Fruit fly (Drosophila melanogaster) whole organism, pupa: ENCODE results near the gene GC1.
A peak's percentile ranks its signal among the peaks of the same experiment; 100 is the strongest.

Experiments
- CG10348 ChIP-seq: fragments of 200-800 bp; sonication (Bioruptor generic); IDR thresholded peaks from 2 replicates; pipeline ENCODE4 v1.3.6; 2022; ENCODE audit warnings: missing biosample characterization, missing genetic modification characterization
- CG12605 ChIP-seq: fragments of 200-800 bp; sonication (Bioruptor generic); IDR thresholded peaks from 2 replicates; pipeline ENCODE4 v1.3.6; 2022; ENCODE audit warnings: missing biosample characterization, missing genetic modification characterization
- CG13204 ChIP-seq: fragments of 200-800 bp; sonication (Bioruptor generic); optimal IDR thresholded peaks from 2 replicates; lab custom pipeline; 2018; ENCODE audit warnings: missing biosample characterization, mild to moderate bottlenecking, missing genetic modification characterization, moderate library complexity
- CG14655 ChIP-seq: fragments of 200-800 bp; sonication (Bioruptor generic); optimal IDR thresholded peaks from 3 replicates; lab custom pipeline; 2017; ENCODE audit warnings: mild to moderate bottlenecking, missing biosample characterization, missing genetic modification reagents, missing genetic modification characterization
- CG15710 ChIP-seq: fragments of 200-800 bp; sonication (Bioruptor generic); optimal IDR thresholded peaks from 2 replicates; lab custom pipeline; 2018; ENCODE audit warnings: missing biosample characterization, mild to moderate bottlenecking, missing genetic modification characterization, moderate library complexity
- CG17806 ChIP-seq: fragments of 200-800 bp; sonication (Bioruptor generic); optimal IDR thresholded peaks from 2 replicates; lab custom pipeline; 2018; ENCODE audit warnings: missing biosample characterization, mild to moderate bottlenecking, missing genetic modification characterization, moderate library complexity
- CG32121 ChIP-seq: fragments of 200-800 bp; sonication (Bioruptor generic); IDR thresholded peaks from 2 replicates; pipeline ENCODE4 v1.3.6; 2022; ENCODE audit warnings: missing biosample characterization, missing genetic modification characterization
- CG34367 ChIP-seq: fragments of 200-800 bp; sonication (Bioruptor generic); optimal IDR thresholded peaks from 2 replicates; lab custom pipeline; 2018; ENCODE audit warnings: missing biosample characterization, mild to moderate bottlenecking, missing genetic modification characterization
- CG4496 ChIP-seq: fragments of 200-800 bp; sonication (Bioruptor generic); IDR thresholded peaks from 3 replicates; pipeline ENCODE4 v1.3.6; 2022; ENCODE audit warnings: missing biosample characterization, missing genetic modification characterization
- CG8159 ChIP-seq: fragments of 200-800 bp; sonication (Bioruptor generic); optimal IDR thresholded peaks from 3 replicates; lab custom pipeline; 2018; ENCODE audit warnings: missing biosample characterization, mild to moderate bottlenecking, missing genetic modification characterization, moderate library complexity
- CG8301 ChIP-seq: fragments of 200-800 bp; sonication (Bioruptor generic); optimal IDR thresholded peaks from 2 replicates; lab custom pipeline; 2018; ENCODE audit warnings: missing biosample characterization, mild to moderate bottlenecking, missing genetic modification characterization
- CG9948 ChIP-seq: fragments of 200-800 bp; sonication (Bioruptor generic); optimal IDR thresholded peaks from 2 replicates; lab custom pipeline; 2018; ENCODE audit warnings: missing biosample characterization, mild to moderate bottlenecking, missing genetic modification characterization, moderate library complexity
- D1 ChIP-seq: fragments of 200-800 bp; sonication (Bioruptor generic); optimal IDR thresholded peaks from 2 replicates; lab custom pipeline; 2018; ENCODE audit warnings: missing biosample characterization, mild to moderate bottlenecking, missing genetic modification characterization, moderate library complexity
- EcR ChIP-seq: fragments of 200-800 bp; sonication (Bioruptor generic); optimal IDR thresholded peaks from 3 replicates; lab custom pipeline; 2019; ENCODE audit warnings: missing biosample characterization, missing genetic modification characterization, mild to moderate bottlenecking, moderate library complexity, missing genetic modification reagents
- Ets98B ChIP-seq: fragments of 200-800 bp; sonication (Bioruptor generic); IDR thresholded peaks from 2 replicates; pipeline ENCODE4 v1.3.6; 2022; ENCODE audit warnings: missing biosample characterization, missing genetic modification characterization
- Pif1A ChIP-seq: fragments of 200-800 bp; sonication (Bioruptor generic); optimal IDR thresholded peaks from 3 replicates; lab custom pipeline; 2016; ENCODE audit warnings: missing biosample characterization, missing genetic modification characterization
- Pif1B ChIP-seq: fragments of 200-800 bp; sonication (Bioruptor generic); optimal IDR thresholded peaks from 3 replicates; lab custom pipeline; 2016; ENCODE audit warnings: missing biosample characterization, missing genetic modification characterization
- Snoo ChIP-seq: fragments of 200-800 bp; sonication (Bioruptor generic); optimal IDR thresholded peaks from 3 replicates; lab custom pipeline; 2017; ENCODE audit warnings: missing biosample characterization, mild to moderate bottlenecking, missing genetic modification characterization, inconsistent platforms
- fd96Ca ChIP-seq: fragments of 200-800 bp; sonication (Bioruptor generic); IDR thresholded peaks from 3 replicates; pipeline ENCODE4 v1.3.6; 2022; ENCODE audit warnings: missing biosample characterization, missing genetic modification characterization
- gl ChIP-seq: fragments of 200-800 bp; sonication (Bioruptor generic); optimal IDR thresholded peaks from 2 replicates; lab custom pipeline; 2018; ENCODE audit warnings: missing biosample characterization, mild to moderate bottlenecking, missing genetic modification characterization
- rn ChIP-seq: fragments of 200-800 bp; sonication (Bioruptor generic); IDR thresholded peaks from 2 replicates; pipeline ENCODE4 v1.3.6; 2022; ENCODE audit warnings: missing biosample characterization, missing genetic modification characterization

The GC1 gene

DNA sequence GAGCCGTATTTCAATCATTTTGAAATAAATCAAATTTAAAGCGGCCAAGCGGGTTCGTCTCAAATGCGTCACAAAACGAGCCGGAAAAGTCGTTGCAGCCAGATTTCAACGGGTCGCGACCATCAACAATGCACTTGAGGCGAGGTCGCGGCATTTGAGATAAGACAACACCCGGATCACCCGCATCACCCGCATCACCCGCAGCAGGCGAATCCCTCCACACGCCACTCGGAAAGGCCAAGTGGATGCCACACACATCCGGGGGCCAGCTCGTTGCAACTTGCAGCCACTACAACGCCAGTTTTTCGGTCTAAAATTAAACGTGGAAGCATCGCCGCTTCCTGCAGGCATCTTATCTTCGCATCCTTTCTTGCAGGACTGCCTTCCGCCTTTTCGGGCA, 38.9 kb downstream of the GC1 start:
- TF ChIP-seq Pif1B (GFP tag; lab: Kevin White, UChicago) (no peak), Pif1A (GFP tag; lab: Kevin White, UChicago) (no peak), fd96Ca (0 out of 3 replicates have a peak, but pooled peaks have one; percentile 21), CG34367 (tag; lab: Kevin White, UChicago) (no peak), CG8301 (no peak), Snoo (tag; lab: Kevin White, UChicago) (no peak), CG12605 (GFP tag; lab: Robert Waterston, UW) (no peak), rn (peak; percentile 11; the same call in 1 of the 2 replicates), CG10348 (GFP tag; lab: Robert Waterston, UW) (no peak)

DNA sequence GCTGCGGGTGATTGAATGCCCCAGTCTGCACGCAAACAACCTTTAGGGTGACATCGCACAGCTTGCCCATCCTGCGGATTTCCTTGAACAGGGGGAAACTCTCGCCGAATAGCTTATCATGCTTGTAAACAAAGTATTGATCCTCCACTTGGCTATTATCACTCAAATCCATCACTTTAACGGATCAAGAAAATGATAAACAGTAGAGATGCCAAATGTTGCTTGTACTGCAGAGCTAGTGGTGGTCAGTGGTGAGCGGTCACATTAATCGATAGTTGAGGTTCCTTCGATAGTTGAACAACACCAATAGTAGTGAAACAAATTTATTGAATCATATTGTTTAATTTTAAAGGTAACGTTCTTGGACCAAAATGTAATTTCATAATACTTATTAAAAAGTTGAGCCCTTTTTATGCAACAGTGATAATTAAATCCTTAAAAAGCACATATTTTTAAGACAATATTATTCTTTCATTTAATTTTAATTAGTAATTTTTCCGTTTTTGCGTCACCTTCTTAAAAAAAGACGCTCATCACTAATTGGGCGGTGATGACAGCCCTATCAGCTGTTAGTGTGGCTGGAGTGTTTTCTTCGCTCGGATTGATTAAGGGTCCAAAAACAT, 42.8 kb downstream of the GC1 start, which contains the start of the genes KLHL18 and GCC185:
Gene KLHL18 (minus strand): TSS at position 233 of the 623 bp plus-strand sequence.
Gene GCC185 (plus strand): TSS at position 571 of the 623 bp plus-strand sequence.
- TF ChIP-seq gl (tag; lab: Kevin White, UChicago), result no peak
- peak; percentile 67 for TF ChIP-seq Snoo (tag; lab: Kevin White, UChicago)
- TF ChIP-seq CG17806 (tag; lab: Kevin White, UChicago), result peak; percentile 61
- no peak for TF ChIP-seq fd96Ca
- TF ChIP-seq CG10348 (GFP tag; lab: Robert Waterston, UW), result peak; percentile 46; the same call in 1 of the 2 replicates
- TF ChIP-seq Pif1A (GFP tag; lab: Kevin White, UChicago), result no peak
- peak; percentile 77 for TF ChIP-seq CG9948 (tag; lab: Kevin White, UChicago)
- TF ChIP-seq CG4496, result peak; percentile 54; the same call in 1 of the 3 replicates
- no peak; the same call in 1 of the 2 replicates for TF ChIP-seq Ets98B (GFP tag; lab: Robert Waterston, UW)
- peak; percentile 54 for TF ChIP-seq CG34367 (tag; lab: Kevin White, UChicago)
- peak; percentile 9 for TF ChIP-seq EcR (GFP tag; lab: Kevin White, UChicago)
- TF ChIP-seq rn, result peak; percentile 57; the same call in 1 of the 2 replicates
- TF ChIP-seq CG8159, result peak; percentile 82
- peak; percentile 74 for TF ChIP-seq CG15710 (tag; lab: Kevin White, UChicago)

DNA sequence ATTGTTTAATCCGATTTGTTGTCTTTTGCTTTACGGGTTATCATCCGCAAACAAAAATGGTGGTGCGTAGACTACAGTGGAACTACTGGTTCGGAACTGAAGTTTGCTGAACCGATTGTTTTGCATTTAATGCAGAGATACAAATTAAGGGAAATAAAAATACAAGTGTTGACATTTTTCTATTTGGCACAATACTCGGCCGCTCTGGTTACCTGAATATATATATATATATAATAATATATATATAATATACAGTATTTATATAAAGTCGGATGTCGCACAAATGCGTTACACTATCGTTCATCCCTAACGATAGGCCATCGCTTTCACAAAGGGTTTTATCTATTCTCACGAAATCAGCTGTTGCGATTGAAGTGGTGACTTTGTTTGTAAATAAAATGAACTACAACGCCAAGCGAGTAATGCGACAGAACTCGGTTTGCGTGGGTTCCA, 49.3 kb downstream of the GC1 start, which contains the start of the genes DCAF12 and Spt3:
Gene DCAF12 (minus strand): TSS at position 204 of the 453 bp plus-strand sequence.
Gene Spt3 (plus strand): TSS at position 329 of the 453 bp plus-strand sequence.
- TF ChIP-seq Snoo (tag; lab: Kevin White, UChicago) (no peak), fd96Ca (no peak), Ets98B (GFP tag; lab: Robert Waterston, UW) (no peak), Pif1B (GFP tag; lab: Kevin White, UChicago) (peak; percentile 14), CG8159 (no peak), rn (no peak), CG17806 (tag; lab: Kevin White, UChicago) (peak; percentile 32), CG34367 (tag; lab: Kevin White, UChicago) (no peak), CG12605 (GFP tag; lab: Robert Waterston, UW) (no peak), CG4496 (no peak), CG13204 (GFP tag; lab: Kevin White, UChicago) (no peak), CG32121 (GFP tag; lab: Robert Waterston, UW) (peak; percentile 21; the same call in 1 of the 2 replicates), CG10348 (GFP tag; lab: Robert Waterston, UW) (no peak), CG8301 (no peak), CG14655 (no peak), EcR (GFP tag; lab: Kevin White, UChicago) (no peak), gl (tag; lab: Kevin White, UChicago) (no peak), Pif1A (GFP tag; lab: Kevin White, UChicago) (no peak), CG15710 (tag; lab: Kevin White, UChicago) (peak; percentile 54), CG9948 (tag; lab: Kevin White, UChicago) (no peak), D1 (no peak)
- TF ChIP-seq, all 21 proteins: peak for 4

DNA sequence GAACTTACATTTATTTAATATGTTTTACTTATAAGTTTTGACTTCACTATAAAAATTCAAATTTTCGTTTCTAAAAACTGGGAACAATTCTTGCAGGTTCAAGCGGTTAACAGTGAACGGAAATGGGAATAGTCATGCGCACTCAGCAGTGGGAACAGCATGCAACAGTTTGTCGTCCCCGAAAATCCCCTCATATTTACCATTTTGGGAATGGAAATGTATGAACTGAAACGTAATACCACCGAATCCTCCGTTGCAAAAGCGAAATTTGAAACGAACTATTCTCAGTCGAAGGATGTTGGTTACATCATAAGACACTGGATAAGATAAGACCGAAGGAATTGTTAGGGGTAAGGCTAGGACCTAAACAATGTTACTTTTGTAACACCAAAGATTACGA, 53.5 kb downstream of the GC1 start:
- TF ChIP-seq Pif1B (GFP tag; lab: Kevin White, UChicago) (no peak), CG34367 (tag; lab: Kevin White, UChicago) (no peak)
- TF ChIP-seq, all 21 proteins: peak for 0
